Worm (Caenorhabditis elegans) whole organism, L3 larva: ENCODE results near the gene F07H5.13.
A peak's percentile ranks its signal among the peaks of the same experiment; 100 is the strongest.

Experiments used
- R02D3.7 ChIP-seq: fragments of 150-350 bp; optimal IDR thresholded peaks from 2 replicates; lab custom pipeline; 2014; ENCODE audit warnings: missing biosample characterization, missing genetic modification characterization
- ZK546.5 ChIP-seq: sonication (generic microtip); optimal IDR thresholded peaks from 2 replicates; lab custom pipeline; 2017; ENCODE audit warnings: missing biosample characterization, missing genetic modification characterization
- aly-2 ChIP-seq: fragments of 150-350 bp; optimal IDR thresholded peaks from 2 replicates; lab custom pipeline; 2014; ENCODE audit warnings: missing biosample characterization, missing genetic modification characterization
- ama-1 ChIP-seq: fragments of 150-350 bp; optimal IDR thresholded peaks from 2 replicates; lab custom pipeline; 2018
- ceh-16 ChIP-seq: sonication (generic microtip); optimal IDR thresholded peaks from 2 replicates; lab custom pipeline; 2017; ENCODE audit warnings: missing biosample characterization, missing genetic modification characterization
- ceh-28 ChIP-seq: fragments of 150-350 bp; optimal IDR thresholded peaks from 2 replicates; lab custom pipeline; 2014; ENCODE audit warnings: missing biosample characterization, missing genetic modification reagents, missing genetic modification characterization
- ceh-82 ChIP-seq: fragments of 150-350 bp; optimal IDR thresholded peaks from 2 replicates; lab custom pipeline; 2014; ENCODE audit warnings: missing biosample characterization, missing genetic modification characterization
- ceh-9 ChIP-seq: sonication (generic microtip); optimal IDR thresholded peaks from 2 replicates; lab custom pipeline; 2018; ENCODE audit warnings: missing biosample characterization, missing genetic modification characterization
- daf-12 ChIP-seq: fragments of 150-350 bp; optimal IDR thresholded peaks from 2 replicates; lab custom pipeline; 2014; ENCODE audit warnings: missing biosample characterization, missing genetic modification reagents, missing genetic modification characterization
- egl-27 ChIP-seq: sonication (generic microtip); optimal IDR thresholded peaks from 4 replicates; lab custom pipeline; 2017; ENCODE audit warnings: missing biosample characterization, missing genetic modification reagents, missing genetic modification characterization
- egl-5 ChIP-seq: fragments of 150-350 bp; optimal IDR thresholded peaks from 2 replicates; lab custom pipeline; 2017; ENCODE audit warnings: missing biosample characterization, missing genetic modification reagents, missing genetic modification characterization, inconsistent platforms
- elt-1 ChIP-seq: fragments of 150-350 bp; optimal IDR thresholded peaks from 2 replicates; lab custom pipeline; 2014; ENCODE audit warnings: missing biosample characterization, missing genetic modification characterization
- elt-2 ChIP-seq: sonication (generic microtip); optimal IDR thresholded peaks from 2 replicates; lab custom pipeline; 2016; ENCODE audit warnings: missing genetic modification reagents, mild to moderate bottlenecking, missing genetic modification characterization, missing compliant biosample characterization
- elt-3 ChIP-seq, 3 experiments: fragments of 150-350 bp in 1 of 3; sonication (generic microtip) in 2 of 3; optimal IDR thresholded peaks; 2 replicates in 2 of 3; 4 replicates in 1 of 3; lab custom pipeline; 2014 to 2017; ENCODE audit warnings: missing biosample characterization in 3 of 3, missing genetic modification characterization in 3 of 3
- eor-1 ChIP-seq, 2 experiments: fragments of 150-350 bp; optimal IDR thresholded peaks; 2 replicates each; lab custom pipeline; 2014 to 2018; ENCODE audit warnings: missing biosample characterization in 2 of 2, missing genetic modification characterization in 2 of 2
- fkh-10 ChIP-seq: sonication (generic microtip); optimal IDR thresholded peaks from 2 replicates; lab custom pipeline; 2017; ENCODE audit warnings: missing biosample characterization, missing genetic modification reagents, missing genetic modification characterization
- fkh-2 ChIP-seq: fragments of 150-350 bp; optimal IDR thresholded peaks from 2 replicates; lab custom pipeline; 2014; ENCODE audit warnings: missing biosample characterization, missing genetic modification reagents, missing genetic modification characterization
- fos-1 ChIP-seq: fragments of 150-350 bp; optimal IDR thresholded peaks from 2 replicates; lab custom pipeline; 2014; ENCODE audit warnings: missing biosample characterization, missing genetic modification characterization
- hmg-11 ChIP-seq: sonication (generic microtip); optimal IDR thresholded peaks from 2 replicates; lab custom pipeline; 2016; ENCODE audit warnings: missing genetic modification characterization, missing compliant biosample characterization
- jun-1 ChIP-seq: fragments of 150-350 bp; optimal IDR thresholded peaks from 2 replicates; lab custom pipeline; 2014; ENCODE audit warnings: missing biosample characterization, missing genetic modification reagents, missing genetic modification characterization
- lin-15B ChIP-seq: fragments of 150-350 bp; optimal IDR thresholded peaks from 2 replicates; lab custom pipeline; 2014; ENCODE audit warnings: missing biosample characterization, missing genetic modification characterization
- lin-39 ChIP-seq: fragments of 150-350 bp; optimal IDR thresholded peaks from 2 replicates; lab custom pipeline; 2018; ENCODE audit warnings: missing biosample characterization, missing genetic modification reagents, missing genetic modification characterization
- lsy-12 ChIP-seq: sonication (generic microtip); optimal IDR thresholded peaks from 2 replicates; lab custom pipeline; 2016; ENCODE audit warnings: mild to moderate bottlenecking, missing genetic modification characterization, missing compliant biosample characterization
- mdl-1 ChIP-seq: fragments of 150-350 bp; optimal IDR thresholded peaks from 2 replicates; lab custom pipeline; 2014; ENCODE audit warnings: missing biosample characterization, missing genetic modification characterization
- mml-1 ChIP-seq: fragments of 150-350 bp; sonication (generic microtip); optimal IDR thresholded peaks from 3 replicates; lab custom pipeline; 2014; ENCODE audit warnings: missing biosample characterization, missing genetic modification characterization
- nfya-1 ChIP-seq: sonication (generic microtip); optimal IDR thresholded peaks from 2 replicates; lab custom pipeline; 2017; ENCODE audit warnings: missing genetic modification characterization, mild to moderate bottlenecking, missing compliant biosample characterization, antibody characterized with exemption, moderate library complexity; ENCODE audit not compliant: insufficient read depth
- nhr-11 ChIP-seq: fragments of 150-350 bp; optimal IDR thresholded peaks from 2 replicates; lab custom pipeline; 2014; ENCODE audit warnings: missing biosample characterization, missing genetic modification characterization
- nhr-12 ChIP-seq: fragments of 150-350 bp; optimal IDR thresholded peaks from 2 replicates; lab custom pipeline; 2014; ENCODE audit warnings: missing biosample characterization, missing genetic modification characterization
- nhr-23 ChIP-seq: fragments of 150-350 bp; optimal IDR thresholded peaks from 2 replicates; lab custom pipeline; 2014; ENCODE audit warnings: missing biosample characterization, missing genetic modification reagents, missing genetic modification characterization
- nhr-237 ChIP-seq: fragments of 150-350 bp; optimal IDR thresholded peaks from 2 replicates; lab custom pipeline; 2014; ENCODE audit warnings: missing biosample characterization, missing genetic modification characterization
- nhr-25 ChIP-seq: sonication (generic microtip); optimal IDR thresholded peaks from 2 replicates; lab custom pipeline; 2017; ENCODE audit warnings: missing biosample characterization, missing genetic modification characterization
- nhr-28 ChIP-seq: fragments of 150-350 bp; optimal IDR thresholded peaks from 2 replicates; lab custom pipeline; 2014; ENCODE audit warnings: missing biosample characterization, missing genetic modification characterization
- nhr-43 ChIP-seq: sonication (generic microtip); optimal IDR thresholded peaks from 2 replicates; lab custom pipeline; 2016; ENCODE audit warnings: mild to moderate bottlenecking, missing genetic modification characterization, missing compliant biosample characterization; ENCODE audit not compliant: poor library complexity, severe bottlenecking
- nhr-67 ChIP-seq: fragments of 150-350 bp; optimal IDR thresholded peaks from 2 replicates; lab custom pipeline; 2014; ENCODE audit warnings: missing biosample characterization, missing genetic modification characterization
- nhr-76 ChIP-seq: fragments of 150-350 bp; sonication (generic microtip); optimal IDR thresholded peaks from 5 replicates; lab custom pipeline; 2014; ENCODE audit warnings: missing biosample characterization, missing genetic modification characterization
- nhr-77 ChIP-seq: fragments of 150-350 bp; optimal IDR thresholded peaks from 2 replicates; lab custom pipeline; 2014; ENCODE audit warnings: missing biosample characterization, missing genetic modification characterization
- pha-4 ChIP-seq: fragments of 150-350 bp; optimal IDR thresholded peaks from 2 replicates; lab custom pipeline; 2014; ENCODE audit warnings: missing biosample characterization, missing genetic modification reagents, missing genetic modification characterization
- pqm-1 ChIP-seq: fragments of 150-350 bp; optimal IDR thresholded peaks from 2 replicates; lab custom pipeline; 2017; ENCODE audit warnings: missing biosample characterization, missing genetic modification characterization, inconsistent platforms
- sea-2 ChIP-seq: fragments of 150-350 bp; sonication (generic microtip); optimal IDR thresholded peaks from 4 replicates; lab custom pipeline; 2014; ENCODE audit warnings: missing biosample characterization, missing genetic modification reagents, missing genetic modification characterization
- skn-1 ChIP-seq: fragments of 150-350 bp; optimal IDR thresholded peaks from 2 replicates; lab custom pipeline; 2014; ENCODE audit warnings: missing biosample characterization, missing genetic modification characterization
- snpc-4 ChIP-seq: fragments of 150-350 bp; optimal IDR thresholded peaks from 2 replicates; lab custom pipeline; 2014; ENCODE audit warnings: missing biosample characterization, missing genetic modification characterization
- tbx-2 ChIP-seq: sonication (generic microtip); optimal IDR thresholded peaks from 2 replicates; lab custom pipeline; 2016; ENCODE audit warnings: mild to moderate bottlenecking, missing genetic modification characterization, missing compliant biosample characterization
- unc-39 ChIP-seq: sonication (generic microtip); optimal IDR thresholded peaks from 4 replicates; lab custom pipeline; 2017; ENCODE audit warnings: missing biosample characterization, missing genetic modification characterization
- unc-62 ChIP-seq: fragments of 150-350 bp; sonication (generic microtip); optimal IDR thresholded peaks from 4 replicates; lab custom pipeline; 2014; ENCODE audit warnings: missing biosample characterization, missing genetic modification reagents, missing genetic modification characterization
- zag-1 ChIP-seq: fragments of 150-350 bp; optimal IDR thresholded peaks from 2 replicates; lab custom pipeline; 2014; ENCODE audit warnings: missing biosample characterization, missing genetic modification characterization
- ztf-11 ChIP-seq: fragments of 150-350 bp; optimal IDR thresholded peaks from 2 replicates; lab custom pipeline; 2014; ENCODE audit warnings: missing biosample characterization, missing genetic modification characterization
- ztf-4 ChIP-seq: fragments of 150-350 bp; optimal IDR thresholded peaks from 2 replicates; lab custom pipeline; 2014; ENCODE audit warnings: missing biosample characterization, missing genetic modification characterization

F07H5.13 gene

DNA sequence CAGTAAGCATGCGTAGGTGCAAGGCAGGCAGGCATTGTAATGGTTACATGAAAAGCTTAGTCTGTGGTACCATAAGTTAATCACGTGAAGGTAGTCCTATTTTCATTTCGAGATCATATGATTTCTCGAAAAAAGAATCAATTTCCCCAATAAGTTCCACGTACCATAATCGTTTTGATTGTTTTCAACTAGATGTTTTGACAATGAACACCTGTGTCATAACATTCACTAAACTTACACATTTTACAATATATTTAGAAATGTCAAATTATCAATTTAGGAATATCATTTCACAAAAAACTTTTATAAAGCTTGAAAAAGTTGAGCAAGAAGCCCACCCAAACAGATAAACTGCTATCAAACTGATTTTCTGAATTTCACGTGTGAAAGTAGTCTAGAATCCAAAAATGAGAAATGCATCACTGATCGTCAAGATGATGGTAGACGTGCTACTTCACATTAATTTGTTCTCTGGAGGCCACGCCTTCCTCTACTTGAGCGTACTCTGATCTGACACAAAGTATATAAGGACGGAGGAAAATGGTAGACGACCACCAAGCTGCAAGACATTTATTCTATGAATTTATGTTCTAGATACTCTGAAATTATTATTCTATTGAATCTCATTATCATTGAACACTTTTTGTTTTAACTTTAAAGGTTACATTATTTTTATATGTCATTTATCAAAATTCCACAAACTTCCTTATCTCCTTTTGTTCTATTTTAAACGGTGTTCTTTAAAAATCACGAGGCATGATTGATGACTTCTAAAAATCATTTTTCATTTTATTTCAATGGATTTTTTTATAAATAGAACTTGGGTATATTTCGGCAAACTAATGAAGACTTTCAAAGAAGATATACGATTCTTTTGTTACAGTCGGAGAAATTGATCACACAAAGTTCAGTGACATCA, 28.9 kb downstream of the F07H5.13 start, which contains the start of gene F46C5.10:
Gene F46C5.10, minus strand, starts transcription at position 51 of the 919 bp plus-strand sequence.
- TF ChIP-seq elt-1 (no peak), egl-27 (tag; lab: Kevin White, UChicago) (no peak), nhr-77 (tag; lab: Kevin White, UChicago) (no peak), ztf-4 (tag; lab: Kevin White, UChicago) (no peak), R02D3.7 (tag; lab: Kevin White, UChicago) (no peak), nfya-1 (tag; lab: Kevin White, UChicago) (no peak), nhr-28 (tag; lab: Kevin White, UChicago) (peak; percentile 9), nhr-43 (tag; lab: Kevin White, UChicago) (peak; percentile 88), nhr-23 (tag; lab: Kevin White, UChicago) (peak; percentile 69), nhr-25 (tag; lab: Kevin White, UChicago) (peak; percentile 49)

DNA sequence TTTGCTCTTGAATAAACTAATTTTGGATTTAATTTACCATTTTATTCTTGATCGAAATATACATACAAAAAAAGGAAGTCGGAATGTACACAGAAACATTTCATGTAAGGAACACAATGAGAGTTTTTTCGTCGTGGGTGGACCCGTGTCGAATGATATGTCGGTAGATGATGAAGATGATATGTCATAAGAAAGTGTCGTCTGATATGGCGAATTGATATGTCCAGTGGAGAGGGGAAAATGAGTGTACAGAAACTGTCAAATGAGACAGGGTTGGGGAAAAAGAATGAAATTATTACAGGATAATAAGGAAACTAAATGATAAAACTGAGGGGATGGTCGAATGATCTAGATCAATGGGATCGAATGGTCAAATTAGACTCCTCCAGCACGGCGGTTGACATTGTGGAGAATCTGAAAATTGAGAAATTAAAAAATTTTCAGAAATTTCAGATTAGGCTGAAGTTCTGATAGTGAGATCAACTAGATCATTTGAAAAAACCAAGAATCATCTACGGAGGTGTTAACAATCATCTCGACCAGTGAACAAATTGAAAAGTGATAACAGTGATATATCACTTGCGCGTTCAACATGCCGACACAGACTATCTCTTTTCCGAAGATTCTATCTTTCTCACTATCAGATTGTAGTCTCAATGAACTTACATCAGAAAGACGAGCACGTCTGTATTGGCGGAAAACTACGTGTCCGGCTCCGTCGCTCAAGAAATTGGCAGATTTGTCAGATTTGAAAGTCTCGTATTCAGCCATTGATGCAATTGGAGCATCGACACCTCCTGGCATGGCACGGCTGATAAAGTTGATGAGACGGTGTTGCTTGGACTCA, 30.0 kb downstream of the F07H5.13 start:
- TF ChIP-seq elt-3 (tag; optimal IDR thresholded peaks at IDR 0.05; lab: Kevin White, UChicago) = peak in 1 of 3 experiments; percentile 71
- TF ChIP-seq nfya-1 (tag; lab: Kevin White, UChicago) = no peak
- no peak for TF ChIP-seq daf-12 (tag; lab: Kevin White, UChicago)
- no peak for TF ChIP-seq nhr-237 (tag; lab: Kevin White, UChicago)
- TF ChIP-seq nhr-23 (tag; lab: Kevin White, UChicago) = peak; percentile 25
- no peak for TF ChIP-seq lin-15B
- TF ChIP-seq ceh-9 (tag; lab: Kevin White, UChicago) = no peak
- TF ChIP-seq ceh-16 (tag; lab: Kevin White, UChicago) = peak; percentile 31
- TF ChIP-seq nhr-76 (tag; lab: Kevin White, UChicago) = no peak
- TF ChIP-seq fkh-2 (tag; lab: Kevin White, UChicago) = no peak
- peak; percentile 25 for TF ChIP-seq lsy-12 (tag; lab: Kevin White, UChicago)
- TF ChIP-seq ztf-11 = no peak
- no peak for TF ChIP-seq unc-39 (tag; lab: Kevin White, UChicago)
- no peak for TF ChIP-seq mdl-1 (tag; lab: Kevin White, UChicago)
- no peak for TF ChIP-seq R02D3.7 (tag; lab: Kevin White, UChicago)
- no peak for TF ChIP-seq egl-27 (tag; lab: Kevin White, UChicago)
- no peak for TF ChIP-seq hmg-11 (tag; lab: Kevin White, UChicago)
- TF ChIP-seq ztf-4 (tag; lab: Kevin White, UChicago) = peak; percentile 57
- no peak for TF ChIP-seq snpc-4 (tag; lab: Kevin White, UChicago)
- no peak for TF ChIP-seq elt-1
- TF ChIP-seq nhr-12 (tag; lab: Kevin White, UChicago) = no peak
- TF ChIP-seq nhr-25 (tag; lab: Kevin White, UChicago) = peak; percentile 63
- TF ChIP-seq elt-2 (tag; lab: Kevin White, UChicago) = no peak
- peak; percentile 99 for TF ChIP-seq ama-1 (lab: Kevin White, UChicago)
- no peak for TF ChIP-seq pha-4 (tag; lab: Kevin White, UChicago)
- TF ChIP-seq fkh-10 (GFP tag; lab: Kevin White, UChicago) = no peak
- TF ChIP-seq nhr-43 (tag; lab: Kevin White, UChicago) = peak; percentile 84
- TF ChIP-seq nhr-67 (tag; lab: Kevin White, UChicago) = no peak
- no peak for TF ChIP-seq pqm-1
- no peak for TF ChIP-seq sea-2
- TF ChIP-seq ceh-28 (tag; lab: Kevin White, UChicago) = no peak
- no peak for TF ChIP-seq mml-1
- no peak for TF ChIP-seq ceh-82 (tag; lab: Kevin White, UChicago)
- no peak for TF ChIP-seq nhr-11
- TF ChIP-seq unc-62 (GFP tag; lab: Kevin White, UChicago) = peak; percentile 14
- TF ChIP-seq skn-1 = no peak
- no peak for TF ChIP-seq zag-1 (tag; lab: Kevin White, UChicago)
- TF ChIP-seq egl-5 = no peak
- no peak for TF ChIP-seq aly-2
- TF ChIP-seq nhr-77 (tag; lab: Kevin White, UChicago) = no peak
- no peak for TF ChIP-seq ZK546.5 (tag; lab: Kevin White, UChicago)
- no peak for TF ChIP-seq tbx-2 (tag; lab: Kevin White, UChicago)
- TF ChIP-seq lin-39 (tag; lab: Kevin White, UChicago) = no peak
- TF ChIP-seq eor-1 (tag; optimal IDR thresholded peaks at IDR 0.05; lab: Kevin White, UChicago) = no peak
- TF ChIP-seq jun-1 (tag; lab: Kevin White, UChicago) = peak; percentile 40
- no peak for TF ChIP-seq fos-1 (tag; lab: Kevin White, UChicago)
- TF ChIP-seq nhr-28 (tag; lab: Kevin White, UChicago) = no peak
